Worm (Caenorhabditis elegans) whole organism, L3 larva: ENCODE results near the gene ZC168.2.

Experiments
- ZK546.5 ChIP-seq: sonication (generic microtip); optimal IDR thresholded peaks from 2 replicates; lab custom pipeline; 2017; ENCODE audit warnings: missing biosample characterization, missing genetic modification characterization
- aly-2 ChIP-seq: fragments of 150-350 bp; optimal IDR thresholded peaks from 2 replicates; lab custom pipeline; 2014; ENCODE audit warnings: missing biosample characterization, missing genetic modification characterization
- ama-1 ChIP-seq: fragments of 150-350 bp; optimal IDR thresholded peaks from 2 replicates; lab custom pipeline; 2018
- ceh-16 ChIP-seq: sonication (generic microtip); optimal IDR thresholded peaks from 2 replicates; lab custom pipeline; 2017; ENCODE audit warnings: missing biosample characterization, missing genetic modification characterization
- ceh-28 ChIP-seq: fragments of 150-350 bp; optimal IDR thresholded peaks from 2 replicates; lab custom pipeline; 2014; ENCODE audit warnings: missing biosample characterization, missing genetic modification reagents, missing genetic modification characterization
- ceh-82 ChIP-seq: fragments of 150-350 bp; optimal IDR thresholded peaks from 2 replicates; lab custom pipeline; 2014; ENCODE audit warnings: missing biosample characterization, missing genetic modification characterization
- ceh-9 ChIP-seq: sonication (generic microtip); optimal IDR thresholded peaks from 2 replicates; lab custom pipeline; 2018; ENCODE audit warnings: missing biosample characterization, missing genetic modification characterization
- daf-12 ChIP-seq: fragments of 150-350 bp; optimal IDR thresholded peaks from 2 replicates; lab custom pipeline; 2014; ENCODE audit warnings: missing biosample characterization, missing genetic modification reagents, missing genetic modification characterization
- elt-2 ChIP-seq: sonication (generic microtip); optimal IDR thresholded peaks from 2 replicates; lab custom pipeline; 2016; ENCODE audit warnings: missing genetic modification reagents, mild to moderate bottlenecking, missing genetic modification characterization, missing compliant biosample characterization
- elt-3 ChIP-seq, 3 experiments: fragments of 150-350 bp in 1 of 3; sonication (generic microtip) in 2 of 3; optimal IDR thresholded peaks; 2 replicates in 2 of 3; 4 replicates in 1 of 3; lab custom pipeline; 2014 to 2017; ENCODE audit warnings: missing biosample characterization in 3 of 3, missing genetic modification characterization in 3 of 3
- eor-1 ChIP-seq, 2 experiments: fragments of 150-350 bp; optimal IDR thresholded peaks; 2 replicates each; lab custom pipeline; 2014 to 2018; ENCODE audit warnings: missing biosample characterization in 2 of 2, missing genetic modification characterization in 2 of 2
- fkh-10 ChIP-seq: sonication (generic microtip); optimal IDR thresholded peaks from 2 replicates; lab custom pipeline; 2017; ENCODE audit warnings: missing biosample characterization, missing genetic modification reagents, missing genetic modification characterization
- hmg-11 ChIP-seq: sonication (generic microtip); optimal IDR thresholded peaks from 2 replicates; lab custom pipeline; 2016; ENCODE audit warnings: missing genetic modification characterization, missing compliant biosample characterization
- jun-1 ChIP-seq: fragments of 150-350 bp; optimal IDR thresholded peaks from 2 replicates; lab custom pipeline; 2014; ENCODE audit warnings: missing biosample characterization, missing genetic modification reagents, missing genetic modification characterization
- lin-39 ChIP-seq: fragments of 150-350 bp; optimal IDR thresholded peaks from 2 replicates; lab custom pipeline; 2018; ENCODE audit warnings: missing biosample characterization, missing genetic modification reagents, missing genetic modification characterization
- lsy-12 ChIP-seq: sonication (generic microtip); optimal IDR thresholded peaks from 2 replicates; lab custom pipeline; 2016; ENCODE audit warnings: mild to moderate bottlenecking, missing genetic modification characterization, missing compliant biosample characterization
- mdl-1 ChIP-seq: fragments of 150-350 bp; optimal IDR thresholded peaks from 2 replicates; lab custom pipeline; 2014; ENCODE audit warnings: missing biosample characterization, missing genetic modification characterization
- mml-1 ChIP-seq: fragments of 150-350 bp; sonication (generic microtip); optimal IDR thresholded peaks from 3 replicates; lab custom pipeline; 2014; ENCODE audit warnings: missing biosample characterization, missing genetic modification characterization
- nfya-1 ChIP-seq: sonication (generic microtip); optimal IDR thresholded peaks from 2 replicates; lab custom pipeline; 2017; ENCODE audit warnings: missing genetic modification characterization, mild to moderate bottlenecking, missing compliant biosample characterization, antibody characterized with exemption, moderate library complexity; ENCODE audit not compliant: insufficient read depth
- nhr-237 ChIP-seq: fragments of 150-350 bp; optimal IDR thresholded peaks from 2 replicates; lab custom pipeline; 2014; ENCODE audit warnings: missing biosample characterization, missing genetic modification characterization
- nhr-43 ChIP-seq: sonication (generic microtip); optimal IDR thresholded peaks from 2 replicates; lab custom pipeline; 2016; ENCODE audit warnings: mild to moderate bottlenecking, missing genetic modification characterization, missing compliant biosample characterization; ENCODE audit not compliant: poor library complexity, severe bottlenecking
- nhr-67 ChIP-seq: fragments of 150-350 bp; optimal IDR thresholded peaks from 2 replicates; lab custom pipeline; 2014; ENCODE audit warnings: missing biosample characterization, missing genetic modification characterization
- nhr-76 ChIP-seq: fragments of 150-350 bp; sonication (generic microtip); optimal IDR thresholded peaks from 5 replicates; lab custom pipeline; 2014; ENCODE audit warnings: missing biosample characterization, missing genetic modification characterization
- nhr-77 ChIP-seq: fragments of 150-350 bp; optimal IDR thresholded peaks from 2 replicates; lab custom pipeline; 2014; ENCODE audit warnings: missing biosample characterization, missing genetic modification characterization
- pqm-1 ChIP-seq: fragments of 150-350 bp; optimal IDR thresholded peaks from 2 replicates; lab custom pipeline; 2017; ENCODE audit warnings: missing biosample characterization, missing genetic modification characterization, inconsistent platforms
- sea-2 ChIP-seq: fragments of 150-350 bp; sonication (generic microtip); optimal IDR thresholded peaks from 4 replicates; lab custom pipeline; 2014; ENCODE audit warnings: missing biosample characterization, missing genetic modification reagents, missing genetic modification characterization
- unc-62 ChIP-seq: fragments of 150-350 bp; sonication (generic microtip); optimal IDR thresholded peaks from 4 replicates; lab custom pipeline; 2014; ENCODE audit warnings: missing biosample characterization, missing genetic modification reagents, missing genetic modification characterization
- zag-1 ChIP-seq: fragments of 150-350 bp; optimal IDR thresholded peaks from 2 replicates; lab custom pipeline; 2014; ENCODE audit warnings: missing biosample characterization, missing genetic modification characterization
- ztf-4 ChIP-seq: fragments of 150-350 bp; optimal IDR thresholded peaks from 2 replicates; lab custom pipeline; 2014; ENCODE audit warnings: missing biosample characterization, missing genetic modification characterization

Gene ZC168.2

DNA sequence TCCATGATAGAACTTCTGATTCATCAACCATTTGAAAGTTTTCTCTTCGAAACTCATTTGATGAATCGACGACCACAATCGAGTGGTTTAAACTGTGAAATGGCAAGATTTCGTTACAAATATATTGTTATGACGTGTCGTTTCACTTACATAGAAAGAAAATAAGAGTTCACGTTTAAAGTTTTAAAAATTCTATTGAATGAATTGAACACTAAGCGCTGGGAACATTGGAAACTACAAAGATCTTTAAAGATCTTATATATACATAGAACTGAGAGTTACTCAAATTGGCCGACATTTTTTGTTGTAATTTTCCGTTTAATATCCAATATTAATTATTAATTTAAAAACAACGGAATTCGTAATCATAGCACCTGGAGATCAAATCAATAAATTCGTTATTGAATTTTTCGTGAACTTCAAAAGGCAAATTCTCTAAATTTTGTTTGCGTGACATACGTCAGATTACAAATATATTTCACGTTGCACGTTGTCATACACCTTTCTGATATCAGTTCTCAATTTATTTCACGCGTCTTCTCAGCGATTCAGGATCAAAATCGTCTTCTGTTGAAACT lies 29.9 kb downstream of the ZC168.2 start, which contains the start of the genes T25B9.4 and T25B9.6:
T25B9.4 (minus strand) TSS at position 101 of the 578 bp plus-strand sequence.
T25B9.6 (plus strand) TSS at position 528 of the 578 bp plus-strand sequence.
- TF ChIP-seq ama-1 (lab: Kevin White, UChicago) (no peak), ZK546.5 (tag; lab: Kevin White, UChicago) (no peak), nhr-43 (tag; lab: Kevin White, UChicago) (no peak), eor-1 (tag; optimal IDR thresholded peaks at IDR 0.05; lab: Kevin White, UChicago) (no peak), fkh-10 (no peak), lsy-12 (no peak), hmg-11 (tag; lab: Kevin White, UChicago) (no peak), elt-3 (tag; optimal IDR thresholded peaks at IDR 0.05; lab: Kevin White, UChicago) (no peak), zag-1 (tag; lab: Kevin White, UChicago) (no peak), aly-2 (no peak), nhr-67 (no peak), pqm-1 (tag; lab: Kevin White, UChicago) (no peak), daf-12 (tag; lab: Kevin White, UChicago) (no peak), ceh-28 (tag; lab: Kevin White, UChicago) (no peak), ceh-16 (tag; lab: Kevin White, UChicago) (no peak), mml-1 (tag; lab: Kevin White, UChicago) (no peak), nhr-77 (no peak), ceh-82 (tag; lab: Kevin White, UChicago) (no peak), ztf-4 (tag; lab: Kevin White, UChicago) (no peak)

ce11 chrIV:10761344-10761743 lies 33.5 kb downstream of the ZC168.2 start, which contains the start of gene ugt-54:
Gene ugt-54, plus strand, starts transcription at chrIV:10761698.
- TF ChIP-seq aly-2 (no peak), pqm-1 (tag; lab: Kevin White, UChicago) (peak; percentile 74), ceh-28 (tag; lab: Kevin White, UChicago) (no peak), lsy-12 (no peak), elt-2 (tag; lab: Kevin White, UChicago) (peak; percentile 87), nhr-76 (tag; lab: Kevin White, UChicago) (no peak), hmg-11 (tag; lab: Kevin White, UChicago) (no peak), ceh-9 (tag; lab: Kevin White, UChicago) (no peak), eor-1 (tag; optimal IDR thresholded peaks at IDR 0.05; lab: Kevin White, UChicago) (no peak)

ce11 chrIV:10764206-10764605 lies 36.4 kb downstream of the ZC168.2 start, which contains the start of gene T25B9.11:
Gene T25B9.11, plus strand, starts transcription at chrIV:10764506.
- TF ChIP-seq nhr-237 (tag; lab: Kevin White, UChicago), result no peak

- TF ChIP-seq nhr-43 (tag; lab: Kevin White, UChicago) (no peak), pqm-1 (tag; lab: Kevin White, UChicago) (no peak), nhr-77 (no peak), ceh-28 (tag; lab: Kevin White, UChicago) (no peak), sea-2 (GFP tag; lab: Kevin White, UChicago) (no peak), nhr-67 (no peak), mdl-1 (tag; lab: Kevin White, UChicago) (no peak), lin-39 (tag; lab: Kevin White, UChicago) (no peak), unc-62 (GFP tag; lab: Kevin White, UChicago) (no peak)
These were observed 37.2 kb downstream of the ZC168.2 start, which contains the start of gene T25B9.12 for ce11 chrIV:10765053-10765452. Gene T25B9.12, plus strand, starts transcription at chrIV:10765353.

DNA sequence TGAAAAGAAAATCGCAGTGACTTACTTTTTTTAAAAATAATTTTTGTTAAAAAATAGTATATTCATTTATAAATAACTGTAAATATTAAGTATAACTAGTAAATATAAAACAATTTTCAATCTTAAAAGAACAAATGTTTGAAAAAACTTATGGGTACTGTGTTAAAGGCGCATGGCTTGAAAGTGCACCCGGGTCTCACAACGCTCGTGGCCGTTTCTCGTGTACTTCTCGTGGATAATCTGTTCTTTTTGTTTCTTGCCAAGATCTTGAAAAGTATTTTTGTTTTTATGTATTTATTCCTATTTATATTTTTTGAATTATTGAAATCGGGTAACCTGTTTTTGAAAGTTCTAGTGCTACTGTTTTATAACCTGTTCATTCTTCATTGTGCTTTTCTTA lies 38.2 kb downstream of the ZC168.2 start:
- TF ChIP-seq nfya-1 (tag; lab: Kevin White, UChicago) (no peak), mdl-1 (tag; lab: Kevin White, UChicago) (no peak), fkh-10 (no peak), ama-1 (lab: Kevin White, UChicago) (no peak)

ce11 chrIV:10768146-10768636 lies 40.4 kb downstream of the ZC168.2 start, which contains the start of gene T25B9.8:
Gene T25B9.8, minus strand, starts transcription at chrIV:10768196.
- no peak for TF ChIP-seq nfya-1 (tag; lab: Kevin White, UChicago)
- TF ChIP-seq jun-1 (tag; lab: Kevin White, UChicago), result no peak
- TF ChIP-seq aly-2, result no peak
- peak; percentile 3 for TF ChIP-seq fkh-10
